Worm (Caenorhabditis elegans): Measurements from ENCODE around the gene nmy-3.
"Not testable (repeated sequence)": the region's sequence is repeated elsewhere in the genome, so short reads cannot be mapped to it uniquely, and the experiment has no call there.

Gene nmy-3

ce11 chrIV:9286305-9286704, 12.0 kb downstream of the nmy-3 start, which contains the start of gene nhr-267:
Gene nhr-267 (minus strand): TSS chrIV:9286405.
- not testable (repeated sequence) for TF ChIP-seq swsn-7 (tag; optimal IDR thresholded peaks at IDR 0.05); lin-14 (GFP tag; optimal IDR thresholded peaks at IDR 0.05); nhr-12 (tag; optimal IDR thresholded peaks at IDR 0.05)

DNA sequence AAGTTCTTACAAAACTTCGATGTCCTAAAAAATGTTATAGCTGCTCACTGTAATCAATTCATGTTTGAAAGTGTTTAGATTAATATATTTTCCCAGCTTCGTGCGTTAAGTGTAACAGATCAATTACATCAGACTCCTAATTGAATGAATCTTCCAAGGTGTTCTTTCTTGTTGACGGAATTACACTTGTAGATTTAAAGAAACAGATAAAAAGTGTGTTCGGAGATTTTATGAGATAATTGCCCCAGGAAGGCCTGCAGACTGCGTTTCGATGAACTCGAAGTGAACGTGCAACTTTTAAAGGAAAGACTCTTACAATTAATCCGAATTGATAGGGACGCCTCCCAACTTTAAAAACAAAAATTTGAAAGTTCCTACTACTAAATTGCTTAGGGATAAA, 15.4 kb downstream of the nmy-3 start:
- TF ChIP-seq nhr-47 (tag; optimal IDR thresholded peaks at IDR 0.05) (no peak), lin-15B (tag; optimal IDR thresholded peaks at IDR 0.05) (no peak), hlh-4 (tag; optimal IDR thresholded peaks at IDR 0.05) (no peak), jun-1 (tag; optimal IDR thresholded peaks at IDR 0.05) (no peak), ama-1 (optimal IDR thresholded peaks at IDR 0.05) (no peak), nhr-11 (tag; optimal IDR thresholded peaks at IDR 0.05) (no peak), ceh-82 (tag; optimal IDR thresholded peaks at IDR 0.05) (no peak), fkh-8 (tag; optimal IDR thresholded peaks at IDR 0.05) (no peak)

DNA sequence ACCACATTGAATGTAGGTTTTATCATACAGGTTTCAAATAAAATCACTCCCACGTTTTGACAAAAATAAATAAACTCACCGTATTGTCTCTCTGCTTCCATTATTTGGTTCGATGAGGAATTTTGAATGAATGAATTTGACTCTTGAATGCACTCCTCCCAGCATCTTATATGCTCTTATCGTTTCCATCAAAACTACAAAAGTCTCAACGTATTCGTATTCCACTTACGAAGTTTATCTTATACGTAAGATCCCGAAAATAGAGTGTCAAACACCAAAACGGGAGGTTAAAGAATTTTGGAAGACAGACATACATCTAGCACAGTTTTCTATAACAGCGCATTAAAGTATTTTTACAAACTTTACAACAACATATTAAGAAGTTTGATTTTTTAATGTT, 19.5 kb downstream of the nmy-3 start, which contains the start of gene nhr-264:
TSS of gene nhr-264 (minus strand) at position 101 of the 400 bp plus-strand sequence.
- not testable (repeated sequence) for TF ChIP-seq zag-1, nhr-11, aha-1 (tag; optimal IDR thresholded peaks at IDR 0.05)

- no peak for TF ChIP-seq nhr-71 (tag; optimal IDR thresholded peaks at IDR 0.05)
- no peak for TF ChIP-seq lin-39 (tag; optimal IDR thresholded peaks at IDR 0.05)
- TF ChIP-seq unc-130 (tag; optimal IDR thresholded peaks at IDR 0.05) = no peak
- TF ChIP-seq fos-1 (tag; optimal IDR thresholded peaks at IDR 0.05) = no peak
- TF ChIP-seq tlp-1 (tag; optimal IDR thresholded peaks at IDR 0.05) = no peak
- no peak for TF ChIP-seq nhr-76 (tag; optimal IDR thresholded peaks at IDR 0.05)
- no peak for TF ChIP-seq unc-86 (tag; optimal IDR thresholded peaks at IDR 0.05)
- no peak for TF ChIP-seq nhr-19 (GFP tag; conservative IDR thresholded peaks at IDR 0.05)
- TF ChIP-seq lir-3 (tag; optimal IDR thresholded peaks at IDR 0.05; ENCODE audit: poor library complexity) = no peak
Observed at ce11 chrIV:9296285-9296684, 22.0 kb downstream of the nmy-3 start, which contains the start of gene F49C12.1. Gene F49C12.1 (minus strand): TSS chrIV:9296354.

DNA sequence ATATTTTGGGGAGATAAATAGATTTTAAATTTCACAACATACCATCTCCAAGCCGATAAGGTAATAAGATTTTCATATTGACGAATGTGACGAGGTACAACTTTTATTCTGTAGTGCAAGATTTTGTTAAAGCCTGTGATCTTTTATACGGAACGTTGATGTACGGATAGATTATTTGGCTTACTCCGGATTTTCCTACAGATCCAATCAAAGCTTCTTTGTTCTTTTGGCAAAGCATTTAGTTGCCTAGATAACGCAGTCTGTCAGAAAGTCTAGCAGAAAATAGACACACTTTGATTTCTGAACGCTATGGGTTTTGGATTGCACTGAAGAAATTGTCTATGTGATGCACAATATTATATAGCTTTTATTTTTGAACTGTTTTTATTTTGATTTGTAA, 24.9 kb downstream of the nmy-3 start, which contains the start of gene F49C12.2:
TSS of gene F49C12.2 (minus strand) at position 101 of the 400 bp plus-strand sequence.
- TF ChIP-seq skn-1 (tag; optimal IDR thresholded peaks at IDR 0.05) (no peak), sptf-1 (tag; optimal IDR thresholded peaks at IDR 0.05) (no peak), zip-4 (GFP tag; optimal IDR thresholded peaks at IDR 0.05) (no peak), sox-4 (tag; optimal IDR thresholded peaks at IDR 0.05) (no peak), grh-1 (GFP tag; IDR thresholded peaks at IDR 0.05) (no peak), snu-23 (GFP tag; optimal IDR thresholded peaks at IDR 0.05) (no peak), ceh-88 (GFP tag; IDR thresholded peaks at IDR 0.05) (no peak), elt-2 (tag; optimal IDR thresholded peaks at IDR 0.05) (no peak), unc-130 (tag; optimal IDR thresholded peaks at IDR 0.05) (no peak), ceh-82 (tag; optimal IDR thresholded peaks at IDR 0.05) (no peak), swsn-7 (tag; optimal IDR thresholded peaks at IDR 0.05) (no peak), isw-1 (GFP tag; IDR thresholded peaks at IDR 0.05) (no peak), lsy-2 (tag; optimal IDR thresholded peaks at IDR 0.05) (no peak), nhr-11 (tag; optimal IDR thresholded peaks at IDR 0.05) (no peak)

DNA sequence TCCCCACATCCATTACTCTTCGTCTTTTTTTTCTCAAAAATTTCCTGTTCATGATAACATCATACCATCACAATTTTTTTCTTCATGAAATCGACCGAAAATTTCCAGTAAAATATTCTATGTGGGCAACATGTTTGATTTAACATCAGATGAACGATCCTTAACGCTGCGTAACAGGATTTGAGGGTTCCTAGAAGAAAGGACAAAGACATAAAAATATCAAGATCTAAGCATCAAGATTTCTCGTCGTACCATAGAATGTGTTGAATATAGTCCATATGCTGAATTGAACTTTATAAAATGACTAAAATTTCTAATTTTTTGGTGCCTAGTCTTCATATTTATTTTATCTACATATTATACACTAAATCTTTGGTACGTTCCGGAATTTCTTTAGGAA, 25.8 kb downstream of the nmy-3 start, which contains the start of gene F49C12.3:
TSS of gene F49C12.3 (plus strand) at position 301 of the 400 bp plus-strand sequence.
- TF ChIP-seq efl-1 (optimal IDR thresholded peaks at IDR 0.05) (no peak), efl-1 (GFP tag; optimal IDR thresholded peaks at IDR 0.05 in 1 of 2) (no peak), isw-1 (GFP tag; IDR thresholded peaks at IDR 0.05) (no peak), hlh-4 (tag; optimal IDR thresholded peaks at IDR 0.05) (no peak), ceh-88 (GFP tag; IDR thresholded peaks at IDR 0.05) (no peak), pag-3 (tag; optimal IDR thresholded peaks at IDR 0.05; ENCODE audit: borderline replicate concordance, insufficient read depth) (no peak), snpc-4 (tag; optimal IDR thresholded peaks at IDR 0.05) (no peak), C04F5.9 (tag; optimal IDR thresholded peaks at IDR 0.05) (no peak), nhr-47 (tag; optimal IDR thresholded peaks at IDR 0.05) (no peak), nhr-28 (tag; optimal IDR thresholded peaks at IDR 0.05) (no peak)

All from whole organism, L1 larva.